Worm (Caenorhabditis elegans): ENCODE measurements around the gene acr-17.

ce11 chrV:2639506-2639905 lies 31.1 kb downstream of the acr-17 start:
- TF ChIP-seq ama-1 (optimal IDR thresholded peaks at IDR 0.05) (no peak), unc-62 (GFP tag; optimal IDR thresholded peaks at IDR 0.05) (no peak), skn-1 (tag; optimal IDR thresholded peaks at IDR 0.05) (no peak), nhr-11 (tag; optimal IDR thresholded peaks at IDR 0.05) (no peak), ztf-11 (tag; optimal IDR thresholded peaks at IDR 0.05) (no peak)
